Worm (Caenorhabditis elegans): ENCODE data around the gene K04F1.8.

K04F1.8 gene

DNA sequence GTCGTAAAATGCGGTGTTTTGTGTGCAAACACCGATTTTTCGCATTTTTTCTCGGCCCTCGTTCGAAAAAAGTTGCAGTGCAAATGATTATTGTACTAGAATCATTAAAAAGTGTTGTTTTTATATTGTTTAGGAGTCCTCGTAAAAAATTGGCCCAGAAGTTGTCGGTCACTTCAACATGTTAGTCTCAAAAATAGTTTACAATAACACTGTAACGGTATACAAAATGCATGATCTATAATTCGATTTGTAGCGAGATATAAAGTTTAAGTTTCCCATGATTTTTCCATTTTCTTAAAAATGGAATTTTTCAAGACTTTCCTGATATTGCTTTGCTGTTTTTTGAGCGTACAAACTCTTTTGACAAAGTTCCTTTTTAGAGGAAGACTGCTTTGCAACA, at the start of gene K04F1.8:
TSS of gene K04F1.8 (plus strand) at position 301 of the 400 bp plus-strand sequence.
- TF ChIP-seq ham-2 (GFP tag; optimal IDR thresholded peaks at IDR 0.05) (no peak), ceh-43 (GFP tag; optimal IDR thresholded peaks at IDR 0.05) (no peak), ceh-39 (tag; optimal IDR thresholded peaks at IDR 0.05) (no peak), zip-8 (tag; optimal IDR thresholded peaks at IDR 0.05) (no peak), lsy-2 (tag; optimal IDR thresholded peaks at IDR 0.05) (no peak), nhr-28 (tag; optimal IDR thresholded peaks at IDR 0.05) (no peak), tbx-8 (GFP tag; optimal IDR thresholded peaks at IDR 0.05) (no peak)

DNA sequence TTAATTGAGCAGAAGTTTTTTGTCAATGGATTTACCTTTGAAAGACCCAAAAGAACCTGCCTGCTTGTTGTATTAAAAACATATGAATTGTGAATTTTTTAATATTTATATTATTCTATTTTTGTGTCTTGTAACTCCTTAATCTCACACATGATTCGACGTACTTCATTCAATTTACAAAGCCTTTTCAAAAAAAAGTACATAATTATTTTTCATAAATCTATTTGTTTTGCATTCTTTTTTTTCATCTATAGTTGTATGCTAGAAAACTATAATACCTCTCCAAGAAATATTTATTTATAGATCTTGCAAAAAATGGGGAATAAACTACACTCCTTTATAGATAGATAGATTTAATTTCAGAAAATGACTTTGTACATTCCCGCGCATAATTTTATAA, 48.2 kb upstream of the K04F1.8 start, which contains the start of gene nhr-179:
TSS of gene nhr-179 (minus strand) at position 101 of the 400 bp plus-strand sequence.
- TF ChIP-seq M03D4.4 (tag; optimal IDR thresholded peaks at IDR 0.05) (no peak), mls-2 (tag; optimal IDR thresholded peaks at IDR 0.05) (no peak), pha-4 (tag; optimal IDR thresholded peaks at IDR 0.05) (no peak), ham-2 (GFP tag; optimal IDR thresholded peaks at IDR 0.05) (no peak), nhr-237 (tag; optimal IDR thresholded peaks at IDR 0.05) (no peak), ceh-83 (GFP tag; optimal IDR thresholded peaks at IDR 0.05) (no peak), zip-8 (tag; optimal IDR thresholded peaks at IDR 0.05) (no peak), lsy-2 (tag; optimal IDR thresholded peaks at IDR 0.05) (no peak), sem-2 (GFP tag; optimal IDR thresholded peaks at IDR 0.05) (no peak), flh-1 (GFP tag; optimal IDR thresholded peaks at IDR 0.05) (no peak), unc-120 (tag; optimal IDR thresholded peaks at IDR 0.05; ENCODE audit: poor library complexity, severe bottlenecking) (no peak), elt-3 (tag; optimal IDR thresholded peaks at IDR 0.05) (no peak), elt-1 (tag; optimal IDR thresholded peaks at IDR 0.05; ENCODE audit: borderline replicate concordance, insufficient read depth) (no peak), nhr-12 (tag; optimal IDR thresholded peaks at IDR 0.05) (no peak), nhr-2 (tag; optimal IDR thresholded peaks at IDR 0.05) (no peak)

DNA sequence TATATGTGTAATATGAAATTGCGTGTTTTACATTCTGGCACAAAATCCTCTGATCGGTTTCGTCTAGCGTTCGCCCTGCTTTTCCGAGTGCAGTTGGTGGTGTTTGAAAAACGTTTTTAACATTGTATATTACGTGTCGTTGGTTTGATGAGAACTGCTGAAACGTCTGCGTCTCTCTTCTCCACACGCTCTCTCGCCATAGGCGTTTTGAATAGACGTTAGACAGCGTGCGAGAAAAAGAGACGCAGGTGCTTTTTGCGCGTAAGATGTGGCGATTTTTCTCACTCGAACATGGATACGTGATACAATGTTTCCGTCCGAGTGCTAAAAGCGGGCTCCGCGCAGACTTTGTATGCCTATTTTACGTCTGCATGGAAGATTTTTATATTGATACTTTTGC, 46.5 kb upstream of the K04F1.8 start:
- TF ChIP-seq ceh-83 (GFP tag; optimal IDR thresholded peaks at IDR 0.05) (no peak), lin-13 (tag; optimal IDR thresholded peaks at IDR 0.05) (no peak), elt-3 (tag; optimal IDR thresholded peaks at IDR 0.05) (no peak), cnd-1 (tag; optimal IDR thresholded peaks at IDR 0.05) (no peak), sptf-1 (tag; optimal IDR thresholded peaks at IDR 0.05) (no peak)

DNA sequence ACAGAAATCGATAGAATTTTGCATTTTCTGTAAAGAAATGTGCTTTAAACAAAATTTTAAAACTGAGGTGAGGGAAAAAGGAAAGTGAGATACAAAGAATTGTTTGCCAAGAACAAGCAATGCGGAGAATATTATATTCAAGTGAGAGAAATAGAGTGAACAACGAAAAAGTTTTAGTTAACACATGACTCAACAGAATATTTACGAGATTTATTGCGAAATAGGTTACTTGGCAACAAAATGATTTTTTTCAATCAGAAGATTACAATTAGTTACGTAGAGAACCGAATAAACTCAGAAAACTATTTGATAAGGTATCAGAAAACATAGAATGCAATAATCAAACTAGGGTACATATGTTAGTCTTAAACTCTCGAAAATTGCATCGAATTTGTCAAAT, 45.5 kb upstream of the K04F1.8 start, which contains the start of gene nhr-117:
TSS of gene nhr-117 (minus strand) at position 27 of the 400 bp plus-strand sequence.
- no peak for TF ChIP-seq nhr-2 (tag; optimal IDR thresholded peaks at IDR 0.05)
- TF ChIP-seq zip-8 (tag; optimal IDR thresholded peaks at IDR 0.05), result no peak
- TF ChIP-seq elt-3 (tag; optimal IDR thresholded peaks at IDR 0.05), result no peak
- no peak for TF ChIP-seq flh-1 (GFP tag; optimal IDR thresholded peaks at IDR 0.05)
- TF ChIP-seq mep-1 (tag; optimal IDR thresholded peaks at IDR 0.05), result no peak
- no peak for TF ChIP-seq drap-1 (GFP tag; optimal IDR thresholded peaks at IDR 0.05)
- TF ChIP-seq pha-4 (tag; optimal IDR thresholded peaks at IDR 0.05), result no peak
- TF ChIP-seq ceh-43 (GFP tag; optimal IDR thresholded peaks at IDR 0.05), result no peak
- no peak for TF ChIP-seq cnd-1 (tag; optimal IDR thresholded peaks at IDR 0.05)
- no peak for TF ChIP-seq snpc-4 (tag; optimal IDR thresholded peaks at IDR 0.05)
- no peak for TF ChIP-seq sptf-1 (tag; optimal IDR thresholded peaks at IDR 0.05)
- TF ChIP-seq ceh-83 (GFP tag; optimal IDR thresholded peaks at IDR 0.05), result no peak
- TF ChIP-seq ces-1 (GFP tag; optimal IDR thresholded peaks at IDR 0.05), result no peak
- TF ChIP-seq unc-62 (GFP tag; optimal IDR thresholded peaks at IDR 0.05), result no peak
- TF ChIP-seq unc-39 (tag; optimal IDR thresholded peaks at IDR 0.05), result no peak
- TF ChIP-seq sem-2 (GFP tag; optimal IDR thresholded peaks at IDR 0.05), result no peak
- no peak for TF ChIP-seq elt-1 (tag; optimal IDR thresholded peaks at IDR 0.05; ENCODE audit: borderline replicate concordance, insufficient read depth)
- no peak for TF ChIP-seq M03D4.4 (tag; optimal IDR thresholded peaks at IDR 0.05)
- TF ChIP-seq ham-2 (GFP tag; optimal IDR thresholded peaks at IDR 0.05), result no peak
- no peak for TF ChIP-seq lin-32 (GFP tag; optimal IDR thresholded peaks at IDR 0.05)

DNA sequence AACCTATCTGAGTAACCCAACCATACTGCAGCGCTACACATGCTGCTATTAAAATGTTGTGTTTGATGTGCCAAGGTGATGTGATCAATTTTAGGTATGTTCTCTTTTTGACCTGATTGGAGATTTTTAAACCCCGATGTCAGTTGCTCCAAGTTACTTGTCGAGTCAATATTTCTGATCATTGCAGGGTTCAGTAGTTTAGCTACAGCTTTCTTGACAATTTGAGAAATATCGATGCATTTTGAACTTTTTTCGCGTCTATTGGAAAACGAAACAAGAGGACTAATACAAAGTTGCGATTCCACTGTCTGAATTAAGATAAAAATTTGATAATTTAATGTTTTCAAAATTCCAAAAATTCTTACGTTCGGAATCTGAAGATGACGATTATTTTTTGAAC, 43.6 kb upstream of the K04F1.8 start:
- no peak for TF ChIP-seq nhr-2 (tag; optimal IDR thresholded peaks at IDR 0.05)
- TF ChIP-seq ceh-83 (GFP tag; optimal IDR thresholded peaks at IDR 0.05), result no peak
- TF ChIP-seq pha-4 (tag; optimal IDR thresholded peaks at IDR 0.05), result no peak
- no peak for TF ChIP-seq nhr-12 (tag; optimal IDR thresholded peaks at IDR 0.05)
- no peak for TF ChIP-seq mls-2 (tag; optimal IDR thresholded peaks at IDR 0.05)
- TF ChIP-seq M03D4.4 (tag; optimal IDR thresholded peaks at IDR 0.05), result no peak
- no peak for TF ChIP-seq snpc-4 (tag; optimal IDR thresholded peaks at IDR 0.05)
- TF ChIP-seq ces-1 (GFP tag; optimal IDR thresholded peaks at IDR 0.05), result no peak
- no peak for TF ChIP-seq mab-5 (tag; optimal IDR thresholded peaks at IDR 0.05)
- no peak for TF ChIP-seq tbx-8 (GFP tag; optimal IDR thresholded peaks at IDR 0.05)
- TF ChIP-seq mep-1 (tag; optimal IDR thresholded peaks at IDR 0.05), result no peak
- no peak for TF ChIP-seq drap-1 (GFP tag; optimal IDR thresholded peaks at IDR 0.05)
- TF ChIP-seq bed-3 (GFP tag; optimal IDR thresholded peaks at IDR 0.05), result no peak
- TF ChIP-seq ztf-11 (tag; optimal IDR thresholded peaks at IDR 0.05), result no peak
- TF ChIP-seq unc-39 (tag; optimal IDR thresholded peaks at IDR 0.05), result no peak
- TF ChIP-seq elt-3 (tag; optimal IDR thresholded peaks at IDR 0.05), result no peak
- no peak for TF ChIP-seq sem-2 (GFP tag; optimal IDR thresholded peaks at IDR 0.05)
- no peak for TF ChIP-seq flh-1 (GFP tag; optimal IDR thresholded peaks at IDR 0.05)
- TF ChIP-seq ham-2 (GFP tag; optimal IDR thresholded peaks at IDR 0.05), result no peak
- TF ChIP-seq lsy-2 (tag; optimal IDR thresholded peaks at IDR 0.05), result no peak

Measured in whole organism, mixed stage, embryonic.